Worm (Caenorhabditis elegans): Measurements from ENCODE around the gene F59A1.6.

ce11 chrV:17707022-17707421 is 22.1 kb downstream of the F59A1.6 start, which contains the start of gene srh-31:
- TF ChIP-seq ama-1 (optimal IDR thresholded peaks at IDR 0.05), result no peak
- no peak for TF ChIP-seq flt-1 (GFP tag; IDR thresholded peaks at IDR 0.05)
- TF ChIP-seq hmg-4 (GFP tag; optimal IDR thresholded peaks at IDR 0.05), result no peak
- TF ChIP-seq scrt-1 (GFP tag; IDR thresholded peaks at IDR 0.05), result no peak
- TF ChIP-seq ets-7 (tag; optimal IDR thresholded peaks at IDR 0.05), result no peak
- no peak for TF ChIP-seq ceh-36 (tag; optimal IDR thresholded peaks at IDR 0.05)
- TF ChIP-seq ceh-13 (GFP tag; optimal IDR thresholded peaks at IDR 0.05), result no peak
- no peak for TF ChIP-seq aly-1 (tag; optimal IDR thresholded peaks at IDR 0.05)
- no peak for TF ChIP-seq hnd-1 (tag; optimal IDR thresholded peaks at IDR 0.05)
- no peak for TF ChIP-seq tbx-37 (GFP tag; conservative IDR thresholded peaks at IDR 0.05)
- TF ChIP-seq pes-1 (GFP tag; IDR thresholded peaks at IDR 0.05), result no peak
- TF ChIP-seq hmbx-1 (tag; optimal IDR thresholded peaks at IDR 0.05), result no peak
